Fruit fly (Drosophila melanogaster) Kc167 (cell line): Measurements from ENCODE around the gene Ptpmeg2.

Experiments
- Myc ChIP-seq: fragments of >200 bp; optimal IDR thresholded peaks from 2 replicates; lab custom pipeline; 2017; ENCODE audit warnings: missing external identifiers
- h ChIP-seq: fragments of >200 bp; optimal IDR thresholded peaks from 3 replicates; lab custom pipeline; 2018; ENCODE audit warnings: missing external identifiers
- ttk ChIP-seq: sonication (Bioruptor generic); optimal IDR thresholded peaks from 2 replicates; lab custom pipeline; 2017; ENCODE audit warnings: missing external identifiers

DNA sequence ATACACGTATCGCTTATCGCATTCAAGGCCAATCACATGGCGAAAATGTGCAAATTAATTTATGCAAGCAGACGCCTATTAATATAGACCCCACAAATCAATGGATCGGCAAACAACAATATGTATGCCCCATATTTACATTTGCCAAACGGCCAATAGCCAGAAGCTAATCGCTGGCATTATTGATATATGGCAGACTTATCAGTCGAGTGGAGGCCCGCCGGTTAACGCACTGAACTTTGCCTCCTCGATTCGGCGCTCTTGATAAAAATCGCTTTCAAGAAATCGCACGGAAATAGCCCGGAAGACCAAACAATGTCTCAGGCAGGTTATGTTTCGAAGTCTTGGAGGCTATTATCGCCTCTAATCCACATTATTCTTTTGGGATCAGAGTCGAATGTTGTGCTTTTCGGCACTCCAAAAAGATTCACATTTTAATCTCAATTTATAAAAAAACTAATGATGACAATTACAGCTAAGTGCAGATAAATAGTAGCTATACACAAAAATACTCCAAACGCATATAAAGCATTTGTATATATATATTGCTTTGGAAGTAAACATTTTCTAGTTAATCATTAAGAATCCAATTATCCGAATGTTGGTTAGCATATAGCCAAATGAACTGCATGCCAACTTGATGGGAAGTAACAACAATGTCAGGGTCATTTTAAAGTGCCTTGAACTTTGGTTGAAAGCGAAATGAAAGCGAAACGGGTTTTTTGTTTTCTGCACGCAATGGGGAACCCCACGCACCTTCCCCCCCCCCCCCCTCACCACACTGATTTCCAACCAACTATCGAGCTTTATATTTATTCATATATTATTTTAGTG lies 82.2 kb downstream of the Ptpmeg2 start:
- TF ChIP-seq ttk (no peak), h (lab: Kevin White, UChicago) (no peak), Myc (lab: Kevin White, UChicago) (no peak)
